Fruit fly (Drosophila melanogaster) ovary, adult (tissue): Measurements from ENCODE around the gene Delta.

Experiments
- CG17801 ChIP-seq: fragments of 200-800 bp; optimal IDR thresholded peaks from 2 replicates; lab custom pipeline; 2019; ENCODE audit warnings: missing biosample characterization, mild to moderate bottlenecking, missing genetic modification characterization, moderate library complexity; ENCODE audit not compliant: partially characterized antibody

The Delta gene

dm6 chr3R:19326043-19326805 lies at the start of gene Delta:
TSS of gene Delta (minus strand) at chr3R:19326217.
- no peak for TF ChIP-seq CG17801 (GFP tag; lab: Kevin White, UChicago)

dm6 chr3R:19374689-19375088 lies 48.7 kb upstream of the Delta start, which contains the start of gene CG3581:
TSS of gene CG3581 (minus strand) at chr3R:19374789.
- no peak for TF ChIP-seq CG17801 (GFP tag; lab: Kevin White, UChicago)

dm6 chr3R:19370693-19371092 lies 44.7 kb upstream of the Delta start:
- TF ChIP-seq CG17801 (GFP tag; lab: Kevin White, UChicago), result no peak

dm6 chr3R:19369060-19369459 lies 43.0 kb upstream of the Delta start:
- no peak for TF ChIP-seq CG17801 (GFP tag; lab: Kevin White, UChicago)

dm6 chr3R:19362879-19363278 lies 36.9 kb upstream of the Delta start:
- TF ChIP-seq CG17801 (GFP tag; lab: Kevin White, UChicago), result no peak

dm6 chr3R:19353751-19354150 lies 27.7 kb upstream of the Delta start, which contains the start of gene CG43203:
TSS of gene CG43203 (plus strand) at chr3R:19354051.
- no peak for TF ChIP-seq CG17801 (GFP tag; lab: Kevin White, UChicago)

dm6 chr3R:19352121-19352520 lies 26.1 kb upstream of the Delta start:
- no peak for TF ChIP-seq CG17801 (GFP tag; lab: Kevin White, UChicago)

- no peak for TF ChIP-seq CG17801 (GFP tag; lab: Kevin White, UChicago)
Observed at dm6 chr3R:19350375-19350943, 24.4 kb upstream of the Delta start.

- no peak for TF ChIP-seq CG17801 (GFP tag; lab: Kevin White, UChicago)
Observed at dm6 chr3R:19347678-19348077, 21.7 kb upstream of the Delta start.

dm6 chr3R:19346532-19346931 lies 20.5 kb upstream of the Delta start:
- no peak for TF ChIP-seq CG17801 (GFP tag; lab: Kevin White, UChicago)

dm6 chr3R:19345214-19345613 lies 19.2 kb upstream of the Delta start:
- TF ChIP-seq CG17801 (GFP tag; lab: Kevin White, UChicago), result no peak

- TF ChIP-seq CG17801 (GFP tag; lab: Kevin White, UChicago), result no peak
Observed at dm6 chr3R:19343534-19344325, 17.7 kb upstream of the Delta start.

dm6 chr3R:19341779-19342178 lies 15.8 kb upstream of the Delta start:
- TF ChIP-seq CG17801 (GFP tag; lab: Kevin White, UChicago), result no peak

- TF ChIP-seq CG17801 (GFP tag; lab: Kevin White, UChicago), result no peak
Observed at dm6 chr3R:19340312-19341079, 14.5 kb upstream of the Delta start.
